Worm (Caenorhabditis elegans) whole organism, L1 larva: ENCODE measurements around the gene C55A6.3.

Experiments used
- aly-2 ChIP-seq: fragments of 150-350 bp; optimal IDR thresholded peaks from 2 replicates; lab custom pipeline; 2014; ENCODE audit warnings: missing biosample characterization, missing genetic modification characterization
- ama-1 ChIP-seq: fragments of 150-350 bp; optimal IDR thresholded peaks from 2 replicates; lab custom pipeline; 2014
- ceh-90 ChIP-seq: sonication (generic microtip); optimal IDR thresholded peaks from 2 replicates; lab custom pipeline; 2016; ENCODE audit warnings: missing genetic modification characterization, missing compliant biosample characterization
- efl-1 ChIP-seq, 4 experiments: fragments of 150-350 bp; optimal IDR thresholded peaks in 3 of 4; peaks in 1 of 4; 1 replicate in 1 of 4; 2 replicates in 3 of 4; lab custom pipeline; 2014; ENCODE audit warnings: missing biosample characterization in 2 of 4, missing genetic modification characterization in 2 of 4, missing genetic modification reagents in 2 of 4
- fkh-10 ChIP-seq: sonication (generic microtip); optimal IDR thresholded peaks from 2 replicates; lab custom pipeline; 2017; ENCODE audit warnings: missing biosample characterization, missing genetic modification reagents, missing genetic modification characterization
- irx-1 ChIP-seq: sonication (generic microtip); optimal IDR thresholded peaks from 2 replicates; lab custom pipeline; 2016; ENCODE audit warnings: missing genetic modification characterization, missing compliant biosample characterization
- lsy-2 ChIP-seq, 2 experiments: fragments of 150-350 bp; optimal IDR thresholded peaks; 2 replicates each; lab custom pipeline; 2014; ENCODE audit warnings: missing biosample characterization in 2 of 2, missing genetic modification characterization in 2 of 2
- pax-3 ChIP-seq: fragments of 200-800 bp; sonication (Bioruptor generic); optimal IDR thresholded peaks from 2 replicates; lab custom pipeline; 2018; ENCODE audit warnings: mild to moderate bottlenecking, missing genetic modification characterization, moderate library complexity, missing compliant biosample characterization
- snpc-4 ChIP-seq: fragments of 150-350 bp; optimal IDR thresholded peaks from 2 replicates; lab custom pipeline; 2014; ENCODE audit warnings: missing biosample characterization, missing genetic modification characterization
- snu-23 ChIP-seq: sonication (generic microtip); optimal IDR thresholded peaks from 2 replicates; lab custom pipeline; 2016; ENCODE audit warnings: missing genetic modification characterization, missing compliant biosample characterization
- tbx-2 ChIP-seq: sonication (generic microtip); optimal IDR thresholded peaks from 2 replicates; lab custom pipeline; 2016; ENCODE audit warnings: missing genetic modification characterization, missing compliant biosample characterization
- unc-62 ChIP-seq: fragments of 150-350 bp; optimal IDR thresholded peaks from 2 replicates; lab custom pipeline; 2014; ENCODE audit warnings: missing biosample characterization, missing genetic modification reagents, missing genetic modification characterization

ce11 chrV:11536667-11537066 is 23.3 kb upstream of the C55A6.3 start:
- TF ChIP-seq aly-2 (tag; lab: Kevin White, UChicago) (no peak), lsy-2 (tag; optimal IDR thresholded peaks at IDR 0.05; lab: Kevin White, UChicago) (no peak), unc-62 (GFP tag; lab: Kevin White, UChicago) (no peak), efl-1 (optimal IDR thresholded peaks at IDR 0.05; lab: Kevin White, UChicago) (no peak), efl-1 (GFP tag; optimal IDR thresholded peaks at IDR 0.05 in 1 of 2; lab: Kevin White, UChicago) (peak in 1 of 2 experiments; percentile 83), irx-1 (tag; lab: Kevin White, UChicago) (no peak), pax-3 (tag; lab: Kevin White, UChicago) (no peak), fkh-10 (GFP tag; lab: Kevin White, UChicago) (no peak), ama-1 (no peak), ceh-90 (no peak), tbx-2 (tag; lab: Kevin White, UChicago) (no peak), snpc-4 (tag; lab: Kevin White, UChicago) (no peak), snu-23 (no peak)
